Fruit fly (Drosophila melanogaster) whole organism, embryonic: ENCODE measurements around the gene Naxd.

Experiments used
- Adf1 ChIP-seq: fragments of 200-800 bp; sonication (Bioruptor generic); IDR thresholded peaks from 2 replicates; pipeline ENCODE4 v1.3.6; 2022; ENCODE audit warnings: missing biosample characterization, missing genetic modification characterization
- Atf-2 ChIP-seq: fragments of 200-800 bp; sonication (Bioruptor generic); optimal IDR thresholded peaks from 2 replicates; lab custom pipeline; 2016; ENCODE audit warnings: missing biosample characterization, missing genetic modification characterization
- CG10267 ChIP-seq: fragments of 200-800 bp; sonication (Bioruptor generic); optimal IDR thresholded peaks from 2 replicates; lab custom pipeline; 2018; ENCODE audit warnings: missing biosample characterization, mild to moderate bottlenecking, missing genetic modification characterization, moderate library complexity
- CG11398 ChIP-seq: fragments of 200-800 bp; sonication (Bioruptor generic); optimal IDR thresholded peaks from 2 replicates; lab custom pipeline; 2016; ENCODE audit warnings: missing biosample characterization, missing genetic modification characterization
- CG11456 ChIP-seq: fragments of 200-800 bp; sonication (Bioruptor generic); IDR thresholded peaks from 3 replicates; pipeline ENCODE4 v1.3.6; 2022; ENCODE audit warnings: missing biosample characterization, missing genetic modification characterization
- CG11695 ChIP-seq: fragments of 200-800 bp; sonication (Bioruptor generic); IDR thresholded peaks from 3 replicates; pipeline ENCODE4 v1.3.6; 2022; ENCODE audit warnings: missing biosample characterization, missing genetic modification characterization
- CG12391 ChIP-seq: fragments of 200-800 bp; sonication (Bioruptor generic); optimal IDR thresholded peaks from 3 replicates; lab custom pipeline; 2018; ENCODE audit warnings: missing biosample characterization, mild to moderate bottlenecking, missing genetic modification characterization, moderate library complexity
- CG15011 ChIP-seq: fragments of 200-800 bp; sonication (Bioruptor generic); optimal IDR thresholded peaks from 3 replicates; lab custom pipeline; 2018; ENCODE audit warnings: missing biosample characterization, mild to moderate bottlenecking, missing genetic modification characterization
- CG1529 ChIP-seq: fragments of 200-800 bp; sonication (Bioruptor generic); optimal IDR thresholded peaks from 3 replicates; lab custom pipeline; 2018; ENCODE audit warnings: missing biosample characterization, missing genetic modification characterization
- CG15514 ChIP-seq: fragments of 200-800 bp; sonication (Bioruptor generic); optimal IDR thresholded peaks from 3 replicates; lab custom pipeline; 2017; ENCODE audit warnings: missing biosample characterization, missing genetic modification characterization, mild to moderate bottlenecking, moderate library complexity, missing genetic modification reagents
- CG17361 ChIP-seq: fragments of 200-800 bp; sonication (Bioruptor generic); IDR thresholded peaks from 3 replicates; pipeline ENCODE4 v1.3.6; 2022; ENCODE audit warnings: missing biosample characterization, missing genetic modification characterization
- CG31224 ChIP-seq: fragments of 200-800 bp; sonication (Bioruptor generic); IDR thresholded peaks from 2 replicates; pipeline ENCODE4 v1.3.6; 2022; ENCODE audit warnings: missing biosample characterization, missing genetic modification characterization
- CG31441 ChIP-seq: fragments of 200-800 bp; sonication (Bioruptor generic); IDR thresholded peaks from 2 replicates; pipeline ENCODE4 v1.3.6; 2022; ENCODE audit warnings: missing biosample characterization, missing genetic modification characterization
- CG32767 ChIP-seq: fragments of 200-800 bp; sonication (Bioruptor generic); IDR thresholded peaks from 2 replicates; pipeline ENCODE4 v1.3.6; 2022; ENCODE audit warnings: missing biosample characterization, missing genetic modification characterization
- CG34224 ChIP-seq: fragments of 200-800 bp; sonication (Bioruptor generic); IDR thresholded peaks from 3 replicates; pipeline ENCODE4 v1.3.6; 2022; ENCODE audit warnings: missing biosample characterization, missing genetic modification characterization; ENCODE audit not compliant: partially characterized antibody
- CG7372 ChIP-seq: fragments of 200-800 bp; sonication (Bioruptor generic); IDR thresholded peaks from 2 replicates; pipeline ENCODE4 v1.3.6; 2022; ENCODE audit warnings: missing biosample characterization, missing genetic modification characterization
- CG7556 ChIP-seq: fragments of 200-800 bp; sonication (Bioruptor generic); optimal IDR thresholded peaks from 2 replicates; lab custom pipeline; 2017; ENCODE audit warnings: missing biosample characterization, mild to moderate bottlenecking, missing genetic modification characterization
- CG7786 ChIP-seq: fragments of 200-800 bp; sonication (Bioruptor generic); optimal IDR thresholded peaks from 2 replicates; lab custom pipeline; 2016; ENCODE audit warnings: missing biosample characterization, missing genetic modification characterization
- CG8281 ChIP-seq: fragments of 200-800 bp; sonication (Bioruptor generic); optimal IDR thresholded peaks from 2 replicates; lab custom pipeline; 2018; ENCODE audit warnings: missing biosample characterization, mild to moderate bottlenecking, missing genetic modification characterization, moderate library complexity
- CG8388 ChIP-seq: fragments of 200-800 bp; sonication (Bioruptor generic); optimal IDR thresholded peaks from 2 replicates; lab custom pipeline; 2019; ENCODE audit warnings: missing biosample characterization, mild to moderate bottlenecking, missing genetic modification characterization, moderate library complexity
- CG9797 ChIP-seq: fragments of 200-800 bp; sonication (Bioruptor generic); optimal IDR thresholded peaks from 3 replicates; lab custom pipeline; 2018; ENCODE audit warnings: missing biosample characterization, mild to moderate bottlenecking, missing genetic modification characterization
- D19A ChIP-seq: fragments of 200-800 bp; optimal IDR thresholded peaks from 3 replicates; lab custom pipeline; 2019; ENCODE audit warnings: missing biosample characterization, mild to moderate bottlenecking, missing genetic modification characterization, moderate library complexity
- D19B ChIP-seq: fragments of 200-800 bp; sonication (Bioruptor generic); optimal IDR thresholded peaks from 2 replicates; lab custom pipeline; 2017; ENCODE audit warnings: missing biosample characterization, mild to moderate bottlenecking, missing genetic modification characterization
- Dll ChIP-seq: fragments of 200-800 bp; sonication (Bioruptor generic); IDR thresholded peaks from 4 replicates; pipeline ENCODE4 v1.3.6; 2022; ENCODE audit warnings: missing biosample characterization, missing genetic modification characterization; ENCODE audit not compliant: partially characterized antibody
- Drgx ChIP-seq: fragments of 200-800 bp; sonication (Bioruptor generic); IDR thresholded peaks from 2 replicates; pipeline ENCODE4 v1.3.6; 2022; ENCODE audit warnings: missing biosample characterization, missing genetic modification characterization
- H15 ChIP-seq: fragments of 200-800 bp; sonication (Bioruptor generic); IDR thresholded peaks from 3 replicates; pipeline ENCODE4 v1.3.6; 2022; ENCODE audit warnings: missing biosample characterization, missing genetic modification characterization
- Lhr ChIP-seq: fragments of 200-800 bp; sonication (Bioruptor generic); optimal IDR thresholded peaks from 3 replicates; lab custom pipeline; 2017; ENCODE audit warnings: mild to moderate bottlenecking, missing biosample characterization, missing genetic modification reagents, missing genetic modification characterization
- MESR4 ChIP-seq: fragments of 200-800 bp; sonication (Bioruptor generic); optimal IDR thresholded peaks from 2 replicates; lab custom pipeline; 2018; ENCODE audit warnings: missing biosample characterization, mild to moderate bottlenecking, missing genetic modification characterization, moderate library complexity
- Ptx1 ChIP-seq: fragments of 200-800 bp; sonication (Bioruptor generic); IDR thresholded peaks from 2 replicates; pipeline ENCODE4 v1.3.6; 2022; ENCODE audit warnings: missing biosample characterization, missing genetic modification characterization
- Spps ChIP-seq: fragments of 200-800 bp; sonication (Bioruptor generic); optimal IDR thresholded peaks from 2 replicates; lab custom pipeline; 2018; ENCODE audit warnings: missing biosample characterization, mild to moderate bottlenecking, missing genetic modification characterization
- Stat92E ChIP-seq, 3 experiments: fragments of >200 bp in 2 of 3; fragments of 200-800 bp in 1 of 3; sonication (Bioruptor generic) in 1 of 3; optimal IDR thresholded peaks; 2 replicates each; lab custom pipeline; 2017 to 2019; ENCODE audit warnings: missing biosample characterization in 3 of 3, missing genetic modification characterization in 3 of 3, mild to moderate bottlenecking in 1 of 3, moderate library complexity in 1 of 3
- Xrp1 ChIP-seq: fragments of 200-800 bp; sonication (Bioruptor generic); IDR thresholded peaks from 2 replicates; pipeline ENCODE4 v1.3.6; 2022; ENCODE audit warnings: missing biosample characterization, missing genetic modification characterization
- chm ChIP-seq: fragments of 200-800 bp; sonication (Bioruptor generic); IDR thresholded peaks from 2 replicates; pipeline ENCODE4 v1.3.6; 2022; ENCODE audit warnings: missing biosample characterization, missing genetic modification characterization
- crol ChIP-seq: fragments of 200-800 bp; sonication (Bioruptor generic); IDR thresholded peaks from 2 replicates; pipeline ENCODE4 v1.3.6; 2022; ENCODE audit warnings: missing biosample characterization, missing genetic modification characterization
- crp ChIP-seq, 2 experiments: fragments of 200-800 bp; sonication (Bioruptor generic); optimal IDR thresholded peaks; 2 replicates in 1 of 2; 3 replicates in 1 of 2; lab custom pipeline; 2017; ENCODE audit warnings: missing biosample characterization in 2 of 2, missing genetic modification characterization in 2 of 2, mild to moderate bottlenecking in 1 of 2, moderate library complexity in 1 of 2
- dpn ChIP-seq, 2 experiments: fragments of 200-800 bp; sonication (Bioruptor generic); optimal IDR thresholded peaks; 3 replicates each; lab custom pipeline; 2016; ENCODE audit warnings: missing biosample characterization in 2 of 2, missing genetic modification characterization in 2 of 2
- grau ChIP-seq: fragments of 200-800 bp; optimal IDR thresholded peaks from 3 replicates; lab custom pipeline; 2019; ENCODE audit warnings: missing biosample characterization, mild to moderate bottlenecking, missing genetic modification characterization, moderate library complexity
- kah ChIP-seq: fragments of 200-800 bp; sonication (Bioruptor generic); optimal IDR thresholded peaks from 2 replicates; lab custom pipeline; 2018; ENCODE audit warnings: missing biosample characterization, mild to moderate bottlenecking, missing genetic modification characterization
- lilli ChIP-seq: fragments of 200-800 bp; sonication (Bioruptor generic); optimal IDR thresholded peaks from 3 replicates; lab custom pipeline; 2016; ENCODE audit warnings: missing biosample characterization, missing genetic modification characterization
- lola ChIP-seq, 3 experiments: fragments of >200 bp in 2 of 3; fragments of 200-800 bp in 1 of 3; sonication (Bioruptor generic) in 1 of 3; optimal IDR thresholded peaks; 2 replicates each; lab custom pipeline; 2017 to 2019; ENCODE audit warnings: missing biosample characterization in 3 of 3, missing genetic modification characterization in 3 of 3, mild to moderate bottlenecking in 1 of 3, moderate library complexity in 1 of 3
- mirr ChIP-seq: fragments of 200-800 bp; sonication (Bioruptor generic); optimal IDR thresholded peaks from 3 replicates; lab custom pipeline; 2018; ENCODE audit warnings: missing biosample characterization, mild to moderate bottlenecking, missing genetic modification characterization
- nmo ChIP-seq: fragments of 200-800 bp; sonication (Bioruptor generic); optimal IDR thresholded peaks from 2 replicates; lab custom pipeline; 2018; ENCODE audit warnings: missing biosample characterization, mild to moderate bottlenecking, missing genetic modification characterization, moderate library complexity
- oc ChIP-seq: fragments of 200-800 bp; sonication (Bioruptor generic); optimal IDR thresholded peaks from 2 replicates; lab custom pipeline; 2018; ENCODE audit warnings: missing biosample characterization, mild to moderate bottlenecking, missing genetic modification characterization, moderate library complexity
- psq ChIP-seq: fragments of 200-800 bp; sonication (Bioruptor generic); optimal IDR thresholded peaks from 2 replicates; lab custom pipeline; 2017; ENCODE audit warnings: missing biosample characterization, missing genetic modification characterization
- sd ChIP-seq: fragments of 200-800 bp; sonication (Bioruptor generic); optimal IDR thresholded peaks from 3 replicates; lab custom pipeline; 2018; ENCODE audit warnings: missing biosample characterization, mild to moderate bottlenecking, missing genetic modification characterization, moderate library complexity
- sens ChIP-seq: fragments of 200-800 bp; sonication (Bioruptor generic); peaks from one replicate; lab custom pipeline; 2016; ENCODE audit warnings: missing biosample characterization, missing genetic modification characterization
- sob ChIP-seq: fragments of 200-800 bp; sonication (Bioruptor generic); IDR thresholded peaks from 2 replicates; pipeline ENCODE4 v1.3.6; 2022; ENCODE audit warnings: missing biosample characterization, missing genetic modification characterization
- sr ChIP-seq: fragments of 200-800 bp; sonication (Bioruptor generic); IDR thresholded peaks from 3 replicates; pipeline ENCODE4 v1.3.6; 2022; ENCODE audit warnings: missing biosample characterization, missing genetic modification characterization
- vvl ChIP-seq: fragments of 200-800 bp; sonication (Bioruptor generic); IDR thresholded peaks from 2 replicates; pipeline ENCODE4 v1.3.6; 2022; ENCODE audit warnings: missing biosample characterization, missing genetic modification characterization

Naxd gene

dm6 chr3L:19074673-19075402 lies 22.7 kb downstream of the Naxd start (continued):
- TF ChIP-seq sens (GFP tag; lab: Kevin White, UChicago), result peak; percentile 61
- no peak for TF ChIP-seq D19B (GFP tag; lab: Kevin White, UChicago)
- no peak for TF ChIP-seq CG15514
- TF ChIP-seq CG32767, result 0 out of 2 replicates have a peak, but pooled peaks have one; percentile 31
- TF ChIP-seq kah (GFP tag; lab: Kevin White, UChicago), result no peak
- TF ChIP-seq Adf1, result no peak
- no peak for TF ChIP-seq dpn (GFP tag; optimal IDR thresholded peaks at IDR 0.05; lab: Kevin White, UChicago)
- no peak for TF ChIP-seq H15 (GFP tag; lab: Robert Waterston, UW)
- no peak for TF ChIP-seq Atf-2 (GFP tag; lab: Kevin White, UChicago)
- no peak for TF ChIP-seq CG7786
- peak; percentile 98 for TF ChIP-seq sr (GFP tag; lab: Robert Waterston, UW)
- no peak for TF ChIP-seq psq (GFP tag; lab: Kevin White, UChicago)
- no peak for TF ChIP-seq chm (GFP tag; lab: Robert Waterston, UW)
- TF ChIP-seq sob (GFP tag; lab: Robert Waterston, UW), result no peak
- TF ChIP-seq mirr (GFP tag; lab: Kevin White, UChicago), result no peak
- no peak for TF ChIP-seq crol

- TF ChIP-seq CG12391 (tag; lab: Kevin White, UChicago) (peak; percentile 73), CG31224 (no peak), Drgx (GFP tag; lab: Robert Waterston, UW) (no peak), Xrp1 (GFP tag; lab: Robert Waterston, UW) (peak; percentile 64; the same call in 1 of the 2 replicates), CG1529 (peak; percentile 21), grau (peak; percentile 52), CG17361 (peak; percentile 83; the same call in 2 of the 3 replicates), CG7556 (GFP tag; lab: Kevin White, UChicago) (peak; percentile 63), Stat92E (GFP tag; optimal IDR thresholded peaks at IDR 0.05; lab: Kevin White, UChicago) (peak in 1 of 3 experiments; percentile 5), CG9797 (GFP tag; lab: Kevin White, UChicago) (no peak), CG11398 (GFP tag; lab: Kevin White, UChicago) (no peak), oc (tag; lab: Kevin White, UChicago) (peak; percentile 39), CG7372 (GFP tag; lab: Robert Waterston, UW) (no peak), CG8388 (GFP tag; lab: Kevin White, UChicago) (peak; percentile 74), CG34224 (GFP tag; lab: Robert Waterston, UW) (no peak), MESR4 (no peak), Spps (tag; lab: Kevin White, UChicago) (peak; percentile 47), Ptx1 (peak; percentile 42; the same call in 1 of the 2 replicates), CG8281 (tag; lab: Kevin White, UChicago) (no peak), nmo (peak; percentile 79), lilli (GFP tag; lab: Kevin White, UChicago) (no peak), CG11695 (0 out of 3 replicates have a peak, but pooled peaks have one; percentile 9), vvl (GFP tag; lab: Robert Waterston, UW) (peak; percentile 8; the same call in 1 of the 2 replicates), Lhr (GFP tag; lab: Kevin White, UChicago) (no peak), lola (GFP tag; optimal IDR thresholded peaks at IDR 0.05; lab: Kevin White, UChicago) (peak in 1 of 3 experiments; percentile 59), CG11456 (no peak), CG15011 (GFP tag; lab: Kevin White, UChicago) (no peak), sd (tag; lab: Kevin White, UChicago) (peak; percentile 17), Dll (no peak), CG31441 (peak; percentile 81), D19A (tag; lab: Kevin White, UChicago) (peak; percentile 55), CG10267 (peak; percentile 63), crp (GFP tag; optimal IDR thresholded peaks at IDR 0.05; lab: Kevin White, UChicago) (no peak)
Observed at dm6 chr3L:19073909-19074239, 23.6 kb downstream of the Naxd start.
